Worm (Caenorhabditis elegans) whole organism, L1 larva: Measurements from ENCODE around the gene cyp-35A5.

ENCODE experiments used
- F16B12.6 ChIP-seq: fragments of 150-350 bp; optimal IDR thresholded peaks from 2 replicates; lab custom pipeline; 2014; ENCODE audit warnings: missing biosample characterization, missing genetic modification characterization
- ceh-82 ChIP-seq, 3 experiments: fragments of 150-350 bp in 1 of 3; sonication (generic microtip) in 2 of 3; optimal IDR thresholded peaks; 2 replicates each; lab custom pipeline; 2014 to 2017; ENCODE audit warnings: missing biosample characterization in 3 of 3, missing genetic modification characterization in 3 of 3
- unc-62 ChIP-seq: fragments of 150-350 bp; optimal IDR thresholded peaks from 2 replicates; lab custom pipeline; 2014; ENCODE audit warnings: missing biosample characterization, missing genetic modification reagents, missing genetic modification characterization

ce11 chrV:3929099-3929498 is 7.0 kb upstream of the cyp-35A5 start, which contains the start of gene srx-64:
- no peak for TF ChIP-seq F16B12.6 (tag; lab: Kevin White, UChicago)
- no peak for TF ChIP-seq unc-62 (GFP tag; lab: Kevin White, UChicago)
- TF ChIP-seq ceh-82 (tag; optimal IDR thresholded peaks at IDR 0.05; lab: Kevin White, UChicago): no peak
